Worm (Caenorhabditis elegans): ENCODE measurements around the gene pno-1.

The pno-1 gene

ce11 chrII:9716417-9717039 is 26.2 kb downstream of the pno-1 start, which contains the start of gene wee-1.3 (continued):
- TF ChIP-seq pqm-1 (tag; optimal IDR thresholded peaks at IDR 0.05): peak; percentile 57
- no peak for TF ChIP-seq tbx-2 (tag; optimal IDR thresholded peaks at IDR 0.05)
- TF ChIP-seq ceh-82 (tag; optimal IDR thresholded peaks at IDR 0.05): peak; percentile 3
- no peak for TF ChIP-seq ztf-11 (tag; optimal IDR thresholded peaks at IDR 0.05)
- TF ChIP-seq elt-3 (tag; optimal IDR thresholded peaks at IDR 0.05): no peak
- TF ChIP-seq nhr-28 (tag; optimal IDR thresholded peaks at IDR 0.05): no peak
- peak; percentile 52 for TF ChIP-seq elt-2 (tag; optimal IDR thresholded peaks at IDR 0.05)
- no peak for TF ChIP-seq nhr-67 (tag; optimal IDR thresholded peaks at IDR 0.05)
- no peak for TF ChIP-seq mml-1 (tag; optimal IDR thresholded peaks at IDR 0.05)
- TF ChIP-seq nhr-43 (tag; optimal IDR thresholded peaks at IDR 0.05; ENCODE audit: poor library complexity, severe bottlenecking): no peak
- no peak for TF ChIP-seq unc-39 (tag; optimal IDR thresholded peaks at IDR 0.05)
- no peak for TF ChIP-seq lsy-12 (tag; optimal IDR thresholded peaks at IDR 0.05)
- no peak for TF ChIP-seq unc-62 (GFP tag; optimal IDR thresholded peaks at IDR 0.05)
- TF ChIP-seq R02D3.7 (tag; optimal IDR thresholded peaks at IDR 0.05): peak; percentile 65
- no peak for TF ChIP-seq ZK546.5 (tag; optimal IDR thresholded peaks at IDR 0.05)
- TF ChIP-seq elt-1 (tag; optimal IDR thresholded peaks at IDR 0.05): peak; percentile 29
- peak; percentile 42 for TF ChIP-seq ceh-28 (tag; optimal IDR thresholded peaks at IDR 0.05)
- peak; percentile 13 for TF ChIP-seq ama-1 (optimal IDR thresholded peaks at IDR 0.05)
- peak; percentile 52 for TF ChIP-seq lin-39 (tag; optimal IDR thresholded peaks at IDR 0.05)
- TF ChIP-seq hmg-11 (tag; optimal IDR thresholded peaks at IDR 0.05): peak; percentile 43
- no peak for TF ChIP-seq sea-2 (GFP tag; optimal IDR thresholded peaks at IDR 0.05)

ce11 chrII:9713083-9713482 is 29.6 kb downstream of the pno-1 start:
- TF ChIP-seq elt-3 (tag; optimal IDR thresholded peaks at IDR 0.05) (no peak), pqm-1 (tag; optimal IDR thresholded peaks at IDR 0.05) (peak; percentile 5)

- TF ChIP-seq R02D3.7 (tag; optimal IDR thresholded peaks at IDR 0.05) (no peak), snpc-4 (tag; optimal IDR thresholded peaks at IDR 0.05) (no peak), fkh-10 (GFP tag; optimal IDR thresholded peaks at IDR 0.05) (no peak), skn-1 (tag; optimal IDR thresholded peaks at IDR 0.05) (no peak), elt-2 (tag; optimal IDR thresholded peaks at IDR 0.05) (no peak), lin-39 (tag; optimal IDR thresholded peaks at IDR 0.05) (no peak), pha-4 (tag; optimal IDR thresholded peaks at IDR 0.05) (no peak), nhr-25 (tag; optimal IDR thresholded peaks at IDR 0.05) (no peak), nhr-23 (tag; optimal IDR thresholded peaks at IDR 0.05) (no peak), nfya-1 (tag; optimal IDR thresholded peaks at IDR 0.05; ENCODE audit: insufficient read depth) (no peak), zag-1 (tag; optimal IDR thresholded peaks at IDR 0.05) (no peak), ceh-82 (tag; optimal IDR thresholded peaks at IDR 0.05) (no peak), nhr-76 (tag; optimal IDR thresholded peaks at IDR 0.05) (no peak), mdl-1 (tag; optimal IDR thresholded peaks at IDR 0.05) (no peak), nhr-12 (tag; optimal IDR thresholded peaks at IDR 0.05) (no peak), hmg-11 (tag; optimal IDR thresholded peaks at IDR 0.05) (no peak), nhr-11 (tag; optimal IDR thresholded peaks at IDR 0.05) (no peak), lsy-12 (tag; optimal IDR thresholded peaks at IDR 0.05) (no peak), pqm-1 (tag; optimal IDR thresholded peaks at IDR 0.05) (no peak), ceh-9 (tag; optimal IDR thresholded peaks at IDR 0.05) (no peak)
These were observed 33.8 kb downstream of the pno-1 start, which contains the start of gene glt-5 for ce11 chrII:9708835-9709299. glt-5 (minus strand) TSS chrII:9708885.

ce11 chrII:9706207-9706606 is 36.5 kb downstream of the pno-1 start, which contains the start of gene Y53C12A.3:
Y53C12A.3 (minus strand) TSS chrII:9706240.
- TF ChIP-seq lin-15B (tag; optimal IDR thresholded peaks at IDR 0.05) (peak; percentile 51), mdl-1 (tag; optimal IDR thresholded peaks at IDR 0.05) (no peak), ama-1 (optimal IDR thresholded peaks at IDR 0.05) (no peak), zag-1 (tag; optimal IDR thresholded peaks at IDR 0.05) (no peak), fkh-2 (tag; optimal IDR thresholded peaks at IDR 0.05) (no peak), egl-5 (tag; optimal IDR thresholded peaks at IDR 0.05) (peak; percentile 4), hmg-11 (tag; optimal IDR thresholded peaks at IDR 0.05) (peak; percentile 54), R02D3.7 (tag; optimal IDR thresholded peaks at IDR 0.05) (no peak), pha-4 (tag; optimal IDR thresholded peaks at IDR 0.05) (peak; percentile 78), elt-2 (tag; optimal IDR thresholded peaks at IDR 0.05) (no peak), lin-39 (tag; optimal IDR thresholded peaks at IDR 0.05) (peak; percentile 16), nfya-1 (tag; optimal IDR thresholded peaks at IDR 0.05; ENCODE audit: insufficient read depth) (peak; percentile 52), elt-3 (tag; optimal IDR thresholded peaks at IDR 0.05) (no peak), nhr-23 (tag; optimal IDR thresholded peaks at IDR 0.05) (peak; percentile 8), snpc-4 (tag; optimal IDR thresholded peaks at IDR 0.05) (no peak), nhr-25 (tag; optimal IDR thresholded peaks at IDR 0.05) (no peak), nhr-12 (tag; optimal IDR thresholded peaks at IDR 0.05) (no peak), ceh-16 (tag; optimal IDR thresholded peaks at IDR 0.05) (no peak), pqm-1 (tag; optimal IDR thresholded peaks at IDR 0.05) (no peak)

Data from whole organism, L3 larva.